Fruit fly (Drosophila melanogaster): ENCODE results near the gene smash.
A peak's percentile ranks its signal among the peaks of the same experiment; 100 is the strongest.

smash gene

DNA sequence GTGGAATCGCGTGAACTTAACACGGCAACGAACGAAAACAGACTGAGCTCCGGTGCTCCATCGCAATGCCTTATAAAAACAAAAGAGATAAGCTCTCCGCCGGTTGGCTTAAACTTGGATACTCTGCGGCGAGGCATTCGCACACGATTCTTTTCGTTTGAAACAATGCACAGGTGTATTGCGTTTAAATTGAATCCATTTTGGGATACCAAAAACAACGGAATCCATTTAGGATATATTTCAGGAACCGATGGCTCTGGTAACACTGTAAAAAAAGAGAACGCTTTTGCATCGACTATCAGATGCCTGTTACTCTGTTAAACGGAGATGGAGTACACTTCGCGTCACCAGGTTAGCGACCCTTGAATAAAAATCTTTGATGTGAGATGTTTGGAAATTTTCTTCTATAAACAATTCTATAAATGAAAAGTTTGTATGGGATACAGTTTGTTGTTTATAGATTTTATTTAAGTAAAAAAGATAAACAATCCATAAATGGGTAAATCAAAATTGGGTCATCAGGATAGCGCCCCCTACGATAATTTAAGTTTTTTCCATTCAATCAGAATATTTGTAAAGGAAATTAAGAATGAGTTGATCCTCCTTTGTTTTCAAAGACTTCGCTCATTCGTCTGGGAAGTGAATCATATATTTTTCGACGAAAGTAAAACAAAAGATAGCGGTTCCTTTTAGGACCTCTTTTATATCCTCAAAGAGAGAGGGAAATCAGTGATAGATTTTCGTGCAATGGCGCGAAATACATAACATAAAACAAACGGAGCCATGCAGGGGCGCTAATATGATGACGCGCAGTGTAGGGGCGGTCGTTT, 72.7 kb downstream of the smash start, which contains the start of gene Nep2 (continued):
- TF ChIP-seq Sox14 (GFP tag; optimal IDR thresholded peaks at IDR 0.05) (peak; percentile 71), Ets21C (GFP tag; optimal IDR thresholded peaks at IDR 0.05) (no peak), esn (GFP tag; optimal IDR thresholded peaks at IDR 0.05) (peak; percentile 65), pdm3 (GFP tag; optimal IDR thresholded peaks at IDR 0.05) (peak; percentile 69), Sox102F (GFP tag; optimal IDR thresholded peaks at IDR 0.05) (peak; percentile 38), CG3919 (GFP tag; optimal IDR thresholded peaks at IDR 0.05) (peak; percentile 64), OdsH (GFP tag; optimal IDR thresholded peaks at IDR 0.05) (peak; percentile 43), Met (GFP tag; optimal IDR thresholded peaks at IDR 0.05) (peak; percentile 63), salr (GFP tag; optimal IDR thresholded peaks at IDR 0.05) (peak in 1 of 2 experiments; percentile 76), achi (GFP tag; optimal IDR thresholded peaks at IDR 0.05) (peak; percentile 62), dac (GFP tag; optimal IDR thresholded peaks at IDR 0.05) (peak; percentile 29), lz (GFP tag; optimal IDR thresholded peaks at IDR 0.05) (peak; percentile 57), CG15336 (GFP tag; IDR thresholded peaks at IDR 0.05) (no peak; the same call in 1 of the 2 replicates), CG1621 (tag; optimal IDR thresholded peaks at IDR 0.05) (peak; percentile 48), CG6276 (GFP tag; optimal IDR thresholded peaks at IDR 0.05) (peak; percentile 77), CG6792 (GFP tag; optimal IDR thresholded peaks at IDR 0.05) (peak; percentile 43), Gug (GFP tag; IDR thresholded peaks at IDR 0.05) (no peak), Hr4 (GFP tag; optimal IDR thresholded peaks at IDR 0.05) (peak; percentile 74), eg (GFP tag; IDR thresholded peaks at IDR 0.05) (no peak), CG8632 (GFP tag; optimal IDR thresholded peaks at IDR 0.05) (peak; percentile 7), Ets96B (tag; optimal IDR thresholded peaks at IDR 0.05) (peak; percentile 15), Eip93F (GFP tag; optimal IDR thresholded peaks at IDR 0.05) (no peak), fkh (GFP tag; optimal IDR thresholded peaks at IDR 0.05) (no peak), CG3032 (tag; optimal IDR thresholded peaks at IDR 0.05) (peak; percentile 42), CG7368 (GFP tag; optimal IDR thresholded peaks at IDR 0.05) (peak; percentile 11), CG16779 (tag; optimal IDR thresholded peaks at IDR 0.05) (no peak), CG11902 (GFP tag; optimal IDR thresholded peaks at IDR 0.05) (peak; percentile 4), Eip75B (GFP tag; optimal IDR thresholded peaks at IDR 0.05) (peak; percentile 58), svp (GFP tag) (peak; percentile 78), CG11762 (GFP tag; optimal IDR thresholded peaks at IDR 0.05; ENCODE audit: insufficient read depth) (peak; percentile 16), topi (GFP tag; optimal IDR thresholded peaks at IDR 0.05) (peak; percentile 62), ss (GFP tag; optimal IDR thresholded peaks at IDR 0.05) (peak; percentile 50 to 51), CG32006 (GFP tag; optimal IDR thresholded peaks at IDR 0.05) (peak; percentile 86), vri (GFP tag; optimal IDR thresholded peaks at IDR 0.05) (no peak)

DNA sequence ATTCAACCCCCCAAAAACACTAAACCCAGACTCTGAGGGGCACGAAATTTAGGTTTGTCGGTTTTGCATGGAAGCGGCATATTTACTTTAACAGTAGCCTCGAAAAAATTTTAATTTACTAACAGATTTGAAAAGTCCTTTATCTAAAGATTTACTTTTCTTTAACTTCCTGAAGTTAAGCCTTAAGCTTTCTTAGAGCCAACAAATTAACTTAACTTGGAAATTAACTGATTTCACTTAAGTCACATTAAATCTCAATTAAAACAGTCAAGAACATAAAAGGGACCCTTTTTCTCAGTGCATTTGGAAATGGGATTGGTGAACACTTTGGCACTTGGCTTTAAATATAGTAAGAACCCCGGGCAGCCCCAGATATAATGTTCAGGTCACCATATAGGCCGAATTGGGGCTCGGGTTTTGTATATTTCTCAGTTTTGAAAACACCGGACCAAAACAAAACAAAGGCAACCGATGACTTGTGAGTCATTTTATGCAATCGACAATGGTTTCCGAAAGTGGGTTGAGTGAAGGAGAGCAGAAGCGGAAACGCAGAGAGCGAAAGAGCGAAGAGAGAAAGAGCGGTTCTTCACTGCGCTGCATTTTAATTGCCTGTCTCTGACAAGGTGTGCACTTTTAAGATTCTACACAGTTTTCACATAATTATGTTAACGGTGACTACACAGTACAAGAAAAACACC, 79.3 kb downstream of the smash start:
- TF ChIP-seq salr (GFP tag; optimal IDR thresholded peaks at IDR 0.05) (peak in 1 of 2 experiments; percentile 31), CG34406 (GFP tag; optimal IDR thresholded peaks at IDR 0.05) (peak; percentile 20), lz (GFP tag; optimal IDR thresholded peaks at IDR 0.05) (peak; percentile 27), Sox102F (GFP tag; optimal IDR thresholded peaks at IDR 0.05) (peak; percentile 42), topi (GFP tag; optimal IDR thresholded peaks at IDR 0.05) (peak; percentile 3), CG6163 (GFP tag; IDR thresholded peaks at IDR 0.05) (no peak), CG31627 (GFP tag; optimal IDR thresholded peaks at IDR 0.05) (peak; percentile 22), CG11762 (GFP tag; optimal IDR thresholded peaks at IDR 0.05; ENCODE audit: insufficient read depth) (no peak), CG6854 (GFP tag; optimal IDR thresholded peaks at IDR 0.05) (no peak), CG15336 (GFP tag; IDR thresholded peaks at IDR 0.05) (no peak), CG6792 (GFP tag; optimal IDR thresholded peaks at IDR 0.05) (peak; percentile 10), Ets96B (tag; optimal IDR thresholded peaks at IDR 0.05) (no peak), Eip78C (GFP tag) (peak; percentile 72), CG32006 (GFP tag; optimal IDR thresholded peaks at IDR 0.05) (peak; percentile 69), CG3032 (tag; optimal IDR thresholded peaks at IDR 0.05) (no peak), svp (GFP tag) (peak; percentile 81), CG3919 (GFP tag; optimal IDR thresholded peaks at IDR 0.05) (peak; percentile 32), vri (GFP tag; optimal IDR thresholded peaks at IDR 0.05) (no peak), CG10631 (GFP tag; optimal IDR thresholded peaks at IDR 0.05) (peak; percentile 39), CG4318 (GFP tag; optimal IDR thresholded peaks at IDR 0.05) (peak; percentile 32), fkh (GFP tag; optimal IDR thresholded peaks at IDR 0.05) (no peak), CG8319 (GFP tag; optimal IDR thresholded peaks at IDR 0.05) (no peak), Hr4 (GFP tag; optimal IDR thresholded peaks at IDR 0.05) (peak; percentile 42), CG7368 (GFP tag; optimal IDR thresholded peaks at IDR 0.05) (no peak), CG6808 (GFP tag; optimal IDR thresholded peaks at IDR 0.05) (no peak), Hr39 (GFP tag; optimal IDR thresholded peaks at IDR 0.05) (peak; percentile 9), Met (GFP tag; optimal IDR thresholded peaks at IDR 0.05) (peak; percentile 51), ss (GFP tag; optimal IDR thresholded peaks at IDR 0.05) (no peak), net (GFP tag; optimal IDR thresholded peaks at IDR 0.05) (peak; percentile 58), CG1621 (tag; optimal IDR thresholded peaks at IDR 0.05) (no peak), Eip93F (GFP tag; optimal IDR thresholded peaks at IDR 0.05) (no peak)
